Worm (Caenorhabditis elegans) whole organism, L3 larva: ENCODE measurements around the gene C06C6.9.

ENCODE experiments used
- R02D3.7 ChIP-seq: fragments of 150-350 bp; optimal IDR thresholded peaks from 2 replicates; lab custom pipeline; 2014; ENCODE audit warnings: missing biosample characterization, missing genetic modification characterization
- ceh-16 ChIP-seq: sonication (generic microtip); optimal IDR thresholded peaks from 2 replicates; lab custom pipeline; 2017; ENCODE audit warnings: missing biosample characterization, missing genetic modification characterization
- ceh-9 ChIP-seq: sonication (generic microtip); optimal IDR thresholded peaks from 2 replicates; lab custom pipeline; 2018; ENCODE audit warnings: missing biosample characterization, missing genetic modification characterization
- daf-12 ChIP-seq: fragments of 150-350 bp; optimal IDR thresholded peaks from 2 replicates; lab custom pipeline; 2014; ENCODE audit warnings: missing biosample characterization, missing genetic modification reagents, missing genetic modification characterization
- egl-5 ChIP-seq: fragments of 150-350 bp; optimal IDR thresholded peaks from 2 replicates; lab custom pipeline; 2017; ENCODE audit warnings: missing biosample characterization, missing genetic modification reagents, missing genetic modification characterization, inconsistent platforms
- elt-2 ChIP-seq: sonication (generic microtip); optimal IDR thresholded peaks from 2 replicates; lab custom pipeline; 2016; ENCODE audit warnings: missing genetic modification reagents, mild to moderate bottlenecking, missing genetic modification characterization, missing compliant biosample characterization
- elt-3 ChIP-seq, 3 experiments: fragments of 150-350 bp in 1 of 3; sonication (generic microtip) in 2 of 3; optimal IDR thresholded peaks; 2 replicates in 2 of 3; 4 replicates in 1 of 3; lab custom pipeline; 2014 to 2017; ENCODE audit warnings: missing biosample characterization in 3 of 3, missing genetic modification characterization in 3 of 3
- jun-1 ChIP-seq: fragments of 150-350 bp; optimal IDR thresholded peaks from 2 replicates; lab custom pipeline; 2014; ENCODE audit warnings: missing biosample characterization, missing genetic modification reagents, missing genetic modification characterization
- mdl-1 ChIP-seq: fragments of 150-350 bp; optimal IDR thresholded peaks from 2 replicates; lab custom pipeline; 2014; ENCODE audit warnings: missing biosample characterization, missing genetic modification characterization
- nhr-11 ChIP-seq: fragments of 150-350 bp; optimal IDR thresholded peaks from 2 replicates; lab custom pipeline; 2014; ENCODE audit warnings: missing biosample characterization, missing genetic modification characterization
- nhr-23 ChIP-seq: fragments of 150-350 bp; optimal IDR thresholded peaks from 2 replicates; lab custom pipeline; 2014; ENCODE audit warnings: missing biosample characterization, missing genetic modification reagents, missing genetic modification characterization
- nhr-237 ChIP-seq: fragments of 150-350 bp; optimal IDR thresholded peaks from 2 replicates; lab custom pipeline; 2014; ENCODE audit warnings: missing biosample characterization, missing genetic modification characterization
- nhr-25 ChIP-seq: sonication (generic microtip); optimal IDR thresholded peaks from 2 replicates; lab custom pipeline; 2017; ENCODE audit warnings: missing biosample characterization, missing genetic modification characterization
- nhr-76 ChIP-seq: fragments of 150-350 bp; sonication (generic microtip); optimal IDR thresholded peaks from 5 replicates; lab custom pipeline; 2014; ENCODE audit warnings: missing biosample characterization, missing genetic modification characterization
- pha-4 ChIP-seq: fragments of 150-350 bp; optimal IDR thresholded peaks from 2 replicates; lab custom pipeline; 2014; ENCODE audit warnings: missing biosample characterization, missing genetic modification reagents, missing genetic modification characterization
- sea-2 ChIP-seq: fragments of 150-350 bp; sonication (generic microtip); optimal IDR thresholded peaks from 4 replicates; lab custom pipeline; 2014; ENCODE audit warnings: missing biosample characterization, missing genetic modification reagents, missing genetic modification characterization
- snpc-4 ChIP-seq: fragments of 150-350 bp; optimal IDR thresholded peaks from 2 replicates; lab custom pipeline; 2014; ENCODE audit warnings: missing biosample characterization, missing genetic modification characterization
- unc-39 ChIP-seq: sonication (generic microtip); optimal IDR thresholded peaks from 4 replicates; lab custom pipeline; 2017; ENCODE audit warnings: missing biosample characterization, missing genetic modification characterization
- zag-1 ChIP-seq: fragments of 150-350 bp; optimal IDR thresholded peaks from 2 replicates; lab custom pipeline; 2014; ENCODE audit warnings: missing biosample characterization, missing genetic modification characterization
- ztf-11 ChIP-seq: fragments of 150-350 bp; optimal IDR thresholded peaks from 2 replicates; lab custom pipeline; 2014; ENCODE audit warnings: missing biosample characterization, missing genetic modification characterization

C06C6.9 gene

DNA sequence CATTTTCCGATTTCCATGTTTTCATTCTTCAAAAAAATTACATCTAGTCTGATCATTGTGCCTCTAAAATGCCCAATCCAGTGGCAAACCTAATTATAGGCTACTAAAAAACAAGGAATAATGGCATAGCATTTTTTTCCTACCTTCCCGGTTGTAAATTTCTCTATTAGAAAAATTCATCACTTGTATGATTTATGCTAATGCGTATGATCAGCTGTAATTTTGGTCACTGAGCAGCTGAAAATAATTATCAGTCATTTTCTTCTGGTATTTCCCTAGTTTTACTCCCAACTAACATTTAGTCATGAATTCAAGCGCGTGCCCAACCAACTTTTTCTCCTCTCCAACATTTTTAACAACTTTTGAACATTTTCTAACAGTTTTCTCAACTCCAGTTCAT lies 41.1 kb downstream of the C06C6.9 start, which contains the start of gene srh-186:
Gene srh-186, plus strand, starts transcription at position 301 of the 400 bp plus-strand sequence.
- no peak for TF ChIP-seq nhr-237 (tag; lab: Kevin White, UChicago)
- TF ChIP-seq ztf-11 (tag; lab: Kevin White, UChicago), result no peak
- TF ChIP-seq zag-1, result no peak
- no peak for TF ChIP-seq ceh-16 (tag; lab: Kevin White, UChicago)
- no peak for TF ChIP-seq unc-39
- TF ChIP-seq daf-12 (tag; lab: Kevin White, UChicago), result no peak
- no peak for TF ChIP-seq elt-2 (tag; lab: Kevin White, UChicago)
- TF ChIP-seq elt-3 (tag; optimal IDR thresholded peaks at IDR 0.05; lab: Kevin White, UChicago), result no peak
- TF ChIP-seq egl-5 (tag; lab: Kevin White, UChicago), result no peak
- no peak for TF ChIP-seq snpc-4 (tag; lab: Kevin White, UChicago)
- no peak for TF ChIP-seq jun-1
- no peak for TF ChIP-seq nhr-11 (tag; lab: Kevin White, UChicago)
- no peak for TF ChIP-seq R02D3.7 (tag; lab: Kevin White, UChicago)
- no peak for TF ChIP-seq mdl-1 (tag; lab: Kevin White, UChicago)
- TF ChIP-seq sea-2 (GFP tag; lab: Kevin White, UChicago), result no peak

DNA sequence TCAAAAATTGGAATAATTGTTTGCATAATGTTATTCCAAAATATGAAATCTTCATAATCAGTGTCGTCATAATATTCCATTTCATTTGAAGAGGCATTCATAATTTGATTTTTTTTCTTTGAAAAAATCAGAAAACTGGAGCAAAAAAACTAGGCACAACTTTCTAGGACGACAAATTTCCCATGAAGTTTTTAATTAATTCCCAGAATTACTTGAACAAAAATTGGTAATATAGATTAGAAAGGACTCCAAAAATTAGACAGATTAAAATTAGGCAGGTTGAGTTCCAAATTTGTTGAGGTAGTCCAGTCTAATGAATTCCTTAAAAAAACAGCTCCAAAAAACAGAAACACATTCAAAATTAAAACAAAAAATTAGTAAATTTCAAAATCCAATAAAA lies 41.6 kb downstream of the C06C6.9 start, which contains the start of gene srw-57:
Gene srw-57, minus strand, starts transcription at position 101 of the 400 bp plus-strand sequence.
- TF ChIP-seq ztf-11 (tag; lab: Kevin White, UChicago) (no peak), nhr-25 (tag; lab: Kevin White, UChicago) (no peak), ceh-9 (tag; lab: Kevin White, UChicago) (no peak)

DNA sequence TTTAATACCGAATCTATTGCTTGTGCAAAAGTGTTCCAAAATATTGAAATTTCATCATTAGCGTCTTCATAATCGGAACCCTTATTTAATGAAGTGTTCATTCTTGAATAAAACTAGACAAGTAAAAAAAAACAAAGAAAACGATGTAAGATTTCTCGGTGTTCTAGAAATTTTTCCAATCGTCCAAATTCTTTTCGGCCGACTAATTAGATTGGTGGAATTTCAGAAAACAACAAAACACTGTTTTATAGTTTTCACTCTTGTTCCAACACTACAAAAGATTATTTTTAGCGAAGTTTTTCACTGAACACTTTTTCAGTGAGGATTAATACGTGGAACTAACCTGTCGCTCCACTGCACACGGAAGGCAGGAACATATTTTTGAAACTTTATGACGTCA lies 43.8 kb downstream of the C06C6.9 start, which contains the start of gene srw-56:
Gene srw-56, minus strand, starts transcription at position 101 of the 400 bp plus-strand sequence.
- TF ChIP-seq nhr-76 (tag; lab: Kevin White, UChicago) (no peak), egl-5 (tag; lab: Kevin White, UChicago) (no peak), zag-1 (no peak), nhr-23 (tag; lab: Kevin White, UChicago) (no peak)

DNA sequence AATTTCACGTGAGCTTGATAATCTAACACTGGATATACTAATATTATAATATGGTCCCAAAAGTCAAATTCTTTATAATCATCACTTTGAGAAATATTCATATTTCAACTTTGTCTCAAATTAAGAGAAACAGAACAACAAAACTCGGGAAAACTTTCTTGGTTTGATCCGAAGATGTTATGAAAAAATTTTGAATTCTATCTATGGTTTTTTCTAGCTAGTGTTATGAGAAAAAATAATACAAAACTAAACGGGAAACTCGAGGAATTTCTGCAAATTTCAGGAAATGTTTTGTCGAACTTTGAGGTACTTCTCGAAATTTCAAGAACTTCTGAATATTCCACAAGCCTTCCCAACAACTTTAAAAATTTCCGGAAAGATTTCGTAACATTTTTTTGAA lies 45.7 kb downstream of the C06C6.9 start, which contains the start of gene srw-59:
Gene srw-59, minus strand, starts transcription at position 101 of the 400 bp plus-strand sequence.
- TF ChIP-seq nhr-76 (tag; lab: Kevin White, UChicago) (no peak), pha-4 (no peak)
